Fruit fly (Drosophila melanogaster) whole organism, prepupa: Measurements from ENCODE around the gene CG15202.

Experiments used
- CG10669 ChIP-seq: fragments of 200-800 bp; sonication (Bioruptor generic); optimal IDR thresholded peaks from 3 replicates; lab custom pipeline; 2018; ENCODE audit warnings: missing biosample characterization, mild to moderate bottlenecking, missing genetic modification characterization, moderate library complexity
- CG11902 ChIP-seq: fragments of 200-800 bp; sonication (Bioruptor generic); optimal IDR thresholded peaks from 3 replicates; lab custom pipeline; 2016; ENCODE audit warnings: missing biosample characterization, missing genetic modification characterization
- CG15336 ChIP-seq: fragments of 200-800 bp; sonication (Bioruptor generic); IDR thresholded peaks from 2 replicates; pipeline ENCODE4 v1.3.6; 2022; ENCODE audit warnings: missing biosample characterization, missing genetic modification characterization
- CG1621 ChIP-seq: fragments of 200-800 bp; sonication (Bioruptor generic); optimal IDR thresholded peaks from 3 replicates; lab custom pipeline; 2018; ENCODE audit warnings: missing biosample characterization, mild to moderate bottlenecking, missing genetic modification characterization
- CG3032 ChIP-seq: fragments of 200-800 bp; optimal IDR thresholded peaks from 2 replicates; lab custom pipeline; 2019; ENCODE audit warnings: missing biosample characterization, mild to moderate bottlenecking, missing genetic modification characterization, moderate library complexity
- CG31627 ChIP-seq: fragments of 200-800 bp; sonication (Bioruptor generic); optimal IDR thresholded peaks from 3 replicates; lab custom pipeline; 2016; ENCODE audit warnings: missing biosample characterization, missing genetic modification characterization
- CG32006 ChIP-seq: fragments of 200-800 bp; sonication (Bioruptor generic); optimal IDR thresholded peaks from 3 replicates; lab custom pipeline; 2017; ENCODE audit warnings: missing biosample characterization, mild to moderate bottlenecking, missing genetic modification characterization
- CG6163 ChIP-seq: fragments of 200-800 bp; sonication (Bioruptor generic); IDR thresholded peaks from 3 replicates; pipeline ENCODE4 v1.3.6; 2022; ENCODE audit warnings: missing biosample characterization, missing genetic modification characterization
- CG6276 ChIP-seq: fragments of 200-800 bp; sonication (Bioruptor generic); optimal IDR thresholded peaks from 2 replicates; lab custom pipeline; 2017; ENCODE audit warnings: missing biosample characterization, mild to moderate bottlenecking, missing genetic modification characterization
- CG6792 ChIP-seq: fragments of 200-800 bp; sonication (Bioruptor generic); optimal IDR thresholded peaks from 3 replicates; lab custom pipeline; 2016; ENCODE audit warnings: missing biosample characterization, missing genetic modification characterization
- CG6808 ChIP-seq: fragments of 200-800 bp; sonication (Bioruptor generic); optimal IDR thresholded peaks from 3 replicates; lab custom pipeline; 2017; ENCODE audit warnings: missing biosample characterization, missing genetic modification characterization, mild to moderate bottlenecking, moderate library complexity, missing genetic modification reagents
- CG6854 ChIP-seq: fragments of 200-800 bp; sonication (Bioruptor generic); optimal IDR thresholded peaks from 2 replicates; lab custom pipeline; 2017; ENCODE audit warnings: missing biosample characterization, mild to moderate bottlenecking, missing genetic modification characterization
- CG8119 ChIP-seq: fragments of 200-800 bp; sonication (Bioruptor generic); IDR thresholded peaks from 3 replicates; pipeline ENCODE4 v1.3.6; 2022; ENCODE audit warnings: missing biosample characterization, missing genetic modification characterization
- CG8319 ChIP-seq: fragments of 200-800 bp; sonication (Bioruptor generic); optimal IDR thresholded peaks from 3 replicates; lab custom pipeline; 2016; ENCODE audit warnings: missing biosample characterization, missing genetic modification characterization
- CG8632 ChIP-seq: fragments of 200-800 bp; sonication (Bioruptor generic); optimal IDR thresholded peaks from 3 replicates; lab custom pipeline; 2016; ENCODE audit warnings: missing biosample characterization, missing genetic modification characterization
- Eip78C ChIP-seq: fragments of 200-800 bp; sonication (Bioruptor generic); peaks from one replicate; lab custom pipeline; 2016; ENCODE audit warnings: missing biosample characterization, missing genetic modification characterization
- Eip93F ChIP-seq: fragments of 200-800 bp; sonication (Bioruptor generic); optimal IDR thresholded peaks from 2 replicates; lab custom pipeline; 2016; ENCODE audit warnings: missing biosample characterization, mild to moderate bottlenecking, missing genetic modification characterization
- Ets21C ChIP-seq: fragments of 200-800 bp; sonication (Bioruptor generic); optimal IDR thresholded peaks from 3 replicates; lab custom pipeline; 2016; ENCODE audit warnings: missing biosample characterization, missing genetic modification characterization
- Ets96B ChIP-seq: fragments of 200-800 bp; optimal IDR thresholded peaks from 2 replicates; lab custom pipeline; 2019; ENCODE audit warnings: missing biosample characterization, mild to moderate bottlenecking, missing genetic modification characterization, moderate library complexity
- Hr38 ChIP-seq: sonication (Bioruptor generic); optimal IDR thresholded peaks from 2 replicates; lab custom pipeline; 2016; ENCODE audit warnings: missing biosample characterization, missing genetic modification characterization
- Hr39 ChIP-seq: fragments of 200-800 bp; sonication (Bioruptor generic); optimal IDR thresholded peaks from 2 replicates; lab custom pipeline; 2016; ENCODE audit warnings: missing biosample characterization, missing genetic modification characterization
- Lpt ChIP-seq: fragments of 200-800 bp; sonication (Bioruptor generic); optimal IDR thresholded peaks from 3 replicates; lab custom pipeline; 2016; ENCODE audit warnings: missing biosample characterization, missing genetic modification characterization
- Met ChIP-seq: fragments of 200-800 bp; sonication (Bioruptor generic); optimal IDR thresholded peaks from 3 replicates; lab custom pipeline; 2016; ENCODE audit warnings: missing biosample characterization, missing genetic modification characterization
- OdsH ChIP-seq: fragments of 200-800 bp; sonication (Bioruptor generic); optimal IDR thresholded peaks from 3 replicates; lab custom pipeline; 2016; ENCODE audit warnings: missing biosample characterization, missing genetic modification characterization
- Sox102F ChIP-seq: fragments of 200-800 bp; sonication (Bioruptor generic); optimal IDR thresholded peaks from 2 replicates; lab custom pipeline; 2016; ENCODE audit warnings: missing biosample characterization, mild to moderate bottlenecking, missing genetic modification characterization
- Sox14 ChIP-seq: fragments of 200-800 bp; sonication (Bioruptor generic); optimal IDR thresholded peaks from 3 replicates; lab custom pipeline; 2016; ENCODE audit warnings: missing biosample characterization, missing genetic modification characterization
- Sox15 ChIP-seq: fragments of 200-800 bp; sonication (Bioruptor generic); optimal IDR thresholded peaks from 3 replicates; lab custom pipeline; 2016; ENCODE audit warnings: missing biosample characterization, missing genetic modification characterization
- dsx ChIP-seq: fragments of 200-800 bp; optimal IDR thresholded peaks from 3 replicates; lab custom pipeline; 2019; ENCODE audit warnings: missing biosample characterization, mild to moderate bottlenecking, missing genetic modification characterization, moderate library complexity; ENCODE audit not compliant: poor library complexity, severe bottlenecking
- eg ChIP-seq: fragments of 200-800 bp; sonication (Bioruptor generic); IDR thresholded peaks from 3 replicates; pipeline ENCODE4 v1.3.6; 2022; ENCODE audit warnings: missing biosample characterization, missing genetic modification characterization
- fd59A ChIP-seq: fragments of 200-800 bp; sonication (Bioruptor generic); optimal IDR thresholded peaks from 2 replicates; lab custom pipeline; 2017; ENCODE audit warnings: missing biosample characterization, mild to moderate bottlenecking, missing genetic modification characterization, missing genetic modification reagents
- fd85E ChIP-seq: fragments of 200-800 bp; sonication (Bioruptor generic); optimal IDR thresholded peaks from 3 replicates; lab custom pipeline; 2016; ENCODE audit warnings: missing biosample characterization, missing genetic modification characterization
- fkh ChIP-seq: fragments of 200-800 bp; sonication (Bioruptor generic); optimal IDR thresholded peaks from 3 replicates; lab custom pipeline; 2017; ENCODE audit warnings: missing biosample characterization, mild to moderate bottlenecking, missing genetic modification characterization, moderate library complexity
- lz ChIP-seq: fragments of 200-800 bp; sonication (Bioruptor generic); optimal IDR thresholded peaks from 3 replicates; lab custom pipeline; 2016; ENCODE audit warnings: missing biosample characterization, missing genetic modification characterization
- net ChIP-seq: fragments of 200-800 bp; sonication (Bioruptor generic); optimal IDR thresholded peaks from 3 replicates; lab custom pipeline; 2016; ENCODE audit warnings: missing biosample characterization, missing genetic modification characterization
- pdm3 ChIP-seq: fragments of 200-800 bp; sonication (Bioruptor generic); optimal IDR thresholded peaks from 3 replicates; lab custom pipeline; 2016; ENCODE audit warnings: missing biosample characterization, missing genetic modification characterization
- salr ChIP-seq, 2 experiments: fragments of 200-800 bp; sonication (Bioruptor generic); optimal IDR thresholded peaks; 3 replicates each; lab custom pipeline; 2016 to 2018; ENCODE audit warnings: missing biosample characterization in 2 of 2, missing genetic modification characterization in 2 of 2, mild to moderate bottlenecking in 1 of 2
- svp ChIP-seq: fragments of 200-800 bp; sonication (Bioruptor generic); peaks from one replicate; lab custom pipeline; 2016; ENCODE audit warnings: missing biosample characterization, missing genetic modification characterization

Gene CG15202

dm6 chrX:11146598-11147176, 4.3 kb downstream of the CG15202 start (continued):
- TF ChIP-seq OdsH (GFP tag; lab: Kevin White, UChicago): peak; percentile 7
- TF ChIP-seq pdm3 (GFP tag; lab: Kevin White, UChicago): peak; percentile 37
- no peak for TF ChIP-seq CG6854 (GFP tag; lab: Kevin White, UChicago)
- TF ChIP-seq Met (GFP tag; lab: Kevin White, UChicago): peak; percentile 16
- TF ChIP-seq Eip93F (GFP tag; lab: Kevin White, UChicago): no peak
- no peak for TF ChIP-seq Hr38
- no peak for TF ChIP-seq CG6808 (GFP tag; lab: Kevin White, UChicago)
- TF ChIP-seq Hr39 (GFP tag; lab: Kevin White, UChicago): peak; percentile 20
- TF ChIP-seq CG6792 (GFP tag; lab: Kevin White, UChicago): no peak
- no peak for TF ChIP-seq salr (GFP tag; optimal IDR thresholded peaks at IDR 0.05; lab: Kevin White, UChicago)
- TF ChIP-seq dsx: peak; percentile 44
- TF ChIP-seq fd85E (GFP tag; lab: Kevin White, UChicago): no peak
- peak; percentile 7 for TF ChIP-seq Sox14

dm6 chrX:11147553-11148067, 5.3 kb downstream of the CG15202 start:
- TF ChIP-seq CG1621 (tag; lab: Kevin White, UChicago): no peak
- peak; percentile 28; the same call in 1 of the 3 replicates for TF ChIP-seq CG8119 (GFP tag; lab: Robert Waterston, UW)
- TF ChIP-seq Ets96B: no peak
- no peak for TF ChIP-seq fd59A (GFP tag; lab: Kevin White, UChicago)
- TF ChIP-seq pdm3 (GFP tag; lab: Kevin White, UChicago): no peak
- TF ChIP-seq CG15336 (GFP tag; lab: Robert Waterston, UW): 0 out of 2 replicates have a peak, but pooled peaks have one; percentile 7
- TF ChIP-seq CG6808 (GFP tag; lab: Kevin White, UChicago): peak; percentile 3
- TF ChIP-seq Eip78C (GFP tag; lab: Kevin White, UChicago): peak; percentile 30
- no peak for TF ChIP-seq CG31627 (GFP tag; lab: Kevin White, UChicago)
- no peak for TF ChIP-seq CG32006
- TF ChIP-seq CG6163 (GFP tag; lab: Robert Waterston, UW): 0 out of 3 replicates have a peak, but pooled peaks have one; percentile 5
- TF ChIP-seq Sox102F: peak; percentile 1
- TF ChIP-seq CG6276 (GFP tag; lab: Kevin White, UChicago): peak; percentile 13

dm6 chrX:11148272-11148835, 6.0 kb downstream of the CG15202 start, which contains the start of gene Ran:
Gene Ran (minus strand): TSS chrX:11148716.
- TF ChIP-seq CG8319 (GFP tag; lab: Kevin White, UChicago) (no peak), fkh (GFP tag; lab: Kevin White, UChicago) (no peak), CG11902 (no peak), CG6163 (GFP tag; lab: Robert Waterston, UW) (peak; percentile 34; the same call in 1 of the 3 replicates), pdm3 (GFP tag; lab: Kevin White, UChicago) (no peak), Sox15 (no peak), CG8119 (GFP tag; lab: Robert Waterston, UW) (no peak), CG10669 (GFP tag; lab: Kevin White, UChicago) (no peak), Lpt (GFP tag; lab: Kevin White, UChicago) (no peak), net (GFP tag; lab: Kevin White, UChicago) (no peak), CG3032 (tag; lab: Kevin White, UChicago) (no peak), eg (GFP tag; lab: Robert Waterston, UW) (0 out of 3 replicates have a peak, but pooled peaks have one; percentile 15), Ets21C (GFP tag; lab: Kevin White, UChicago) (no peak), CG6792 (GFP tag; lab: Kevin White, UChicago) (no peak), CG6854 (GFP tag; lab: Kevin White, UChicago) (peak; percentile 44), lz (GFP tag; lab: Kevin White, UChicago) (no peak), svp (GFP tag; lab: Kevin White, UChicago) (peak; percentile 24), CG8632 (GFP tag; lab: Kevin White, UChicago) (no peak)
